Worm (Caenorhabditis elegans): ENCODE data around the gene ZC84.1.

The ZC84.1 gene

ce11 chrIII:9228722-9229121 lies 22.6 kb upstream of the ZC84.1 start, which contains the start of gene rnr-1:
rnr-1 (minus strand) TSS chrIII:9228798.
- TF ChIP-seq F49E8.2 (tag; optimal IDR thresholded peaks at IDR 0.05; ENCODE audit: borderline replicate concordance), result peak; percentile 39
- TF ChIP-seq aha-1 (tag), result peak; percentile 59
- peak; percentile 45; the same call in 1 of the 2 replicates for TF ChIP-seq lin-38 (GFP tag; IDR thresholded peaks at IDR 0.05)
- TF ChIP-seq lsy-2 (tag; optimal IDR thresholded peaks at IDR 0.05), result peak in 1 of 2 experiments; percentile 59
- TF ChIP-seq nhr-10 (tag; optimal IDR thresholded peaks at IDR 0.05), result no peak

DNA sequence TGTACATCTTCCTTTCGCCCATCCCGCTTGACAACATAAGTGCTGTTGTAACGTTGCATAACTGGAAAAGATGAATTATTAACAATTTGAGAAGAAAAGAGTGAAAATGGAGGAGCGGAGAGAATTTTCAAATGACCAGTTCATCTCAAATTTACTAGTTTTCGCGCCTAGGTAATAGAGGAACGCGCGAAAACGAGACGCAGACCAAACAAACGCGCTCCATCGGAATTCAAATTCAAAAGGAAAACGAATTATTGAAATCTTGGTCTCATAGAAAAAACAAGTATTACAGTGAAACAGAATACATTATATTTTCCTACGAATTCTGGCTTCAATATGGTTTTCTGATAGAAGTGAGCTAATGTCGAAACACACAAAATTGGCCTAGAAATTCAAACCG lies 22.1 kb upstream of the ZC84.1 start:
- TF ChIP-seq rbr-2 (tag; optimal IDR thresholded peaks at IDR 0.05) (no peak), daf-16 (GFP tag; optimal IDR thresholded peaks at IDR 0.05) (no peak), daf-16 (tag; optimal IDR thresholded peaks at IDR 0.05) (peak; percentile 23), mes-2 (tag; optimal IDR thresholded peaks at IDR 0.05; ENCODE audit: poor library complexity, severe bottlenecking) (peak; percentile 39), ceh-62 (tag; optimal IDR thresholded peaks at IDR 0.05) (no peak), dpl-1 (GFP tag; optimal IDR thresholded peaks at IDR 0.05) (peak; percentile 87), lsy-2 (tag; optimal IDR thresholded peaks at IDR 0.05) (peak in 1 of 2 experiments; percentile 66), mep-1 (tag; optimal IDR thresholded peaks at IDR 0.05) (peak; percentile 41), lin-38 (GFP tag; IDR thresholded peaks at IDR 0.05) (peak; percentile 76), lin-15B (tag; optimal IDR thresholded peaks at IDR 0.05) (no peak), hlh-11 (tag; optimal IDR thresholded peaks at IDR 0.05) (peak; percentile 30), ama-1 (optimal IDR thresholded peaks at IDR 0.05) (no peak), dve-1 (tag; optimal IDR thresholded peaks at IDR 0.05; ENCODE audit: insufficient read depth) (peak; percentile 4), hlh-30 (tag; optimal IDR thresholded peaks at IDR 0.05; ENCODE audit: insufficient read depth) (peak; percentile 35), unc-62 (GFP tag; optimal IDR thresholded peaks at IDR 0.05 in 1 of 2) (peak in 1 of 2 experiments; percentile 41), unc-62 (tag; optimal IDR thresholded peaks at IDR 0.05) (no peak), zfp-3 (GFP tag; conservative IDR thresholded peaks at IDR 0.05) (no peak), skn-1 (tag; optimal IDR thresholded peaks at IDR 0.05) (no peak)

- TF ChIP-seq arid-1 (GFP tag; conservative IDR thresholded peaks at IDR 0.05) (no peak), gei-8 (GFP tag; optimal IDR thresholded peaks at IDR 0.05) (no peak), mep-1 (tag; optimal IDR thresholded peaks at IDR 0.05) (no peak), hif-1 (tag; optimal IDR thresholded peaks at IDR 0.05) (no peak), snpc-1.2 (GFP tag; IDR thresholded peaks at IDR 0.05) (no peak), aha-1 (tag) (no peak), cey-2 (tag; optimal IDR thresholded peaks at IDR 0.05; ENCODE audit: borderline replicate concordance, insufficient read depth) (no peak), zfp-2 (tag; optimal IDR thresholded peaks at IDR 0.05) (no peak), dve-1 (tag; optimal IDR thresholded peaks at IDR 0.05; ENCODE audit: insufficient read depth) (no peak), duxl-1 (tag; optimal IDR thresholded peaks at IDR 0.05; ENCODE audit: poor library complexity) (no peak), lin-1 (GFP tag; IDR thresholded peaks at IDR 0.05) (no peak), daf-8 (GFP tag; IDR thresholded peaks at IDR 0.05) (no peak)
These were observed 18.9 kb upstream of the ZC84.1 start for ce11 chrIII:9224986-9225385.

ce11 chrIII:9215367-9215766 lies 9.3 kb upstream of the ZC84.1 start, which contains the start of gene npr-29:
npr-29 (minus strand) TSS chrIII:9215467.
- no peak for TF ChIP-seq mep-1 (tag; optimal IDR thresholded peaks at IDR 0.05)
- TF ChIP-seq rbr-2 (tag; optimal IDR thresholded peaks at IDR 0.05), result no peak
- no peak for TF ChIP-seq daf-8 (GFP tag; IDR thresholded peaks at IDR 0.05)
- no peak for TF ChIP-seq madf-9 (GFP tag; conservative IDR thresholded peaks at IDR 0.05)
- TF ChIP-seq nhr-41 (GFP tag; IDR thresholded peaks at IDR 0.05), result no peak
- no peak for TF ChIP-seq nhr-77 (tag; optimal IDR thresholded peaks at IDR 0.05)
- no peak for TF ChIP-seq dmd-9 (GFP tag; IDR thresholded peaks at IDR 0.05)
- no peak for TF ChIP-seq ztf-11 (tag; optimal IDR thresholded peaks at IDR 0.05)
- TF ChIP-seq hmg-1.1 (GFP tag; IDR thresholded peaks at IDR 0.05), result no peak
- no peak for TF ChIP-seq snpc-4 (tag; optimal IDR thresholded peaks at IDR 0.05)
- TF ChIP-seq lin-1 (GFP tag; IDR thresholded peaks at IDR 0.05), result no peak
- TF ChIP-seq ZK546.5 (tag; optimal IDR thresholded peaks at IDR 0.05), result no peak
- no peak for TF ChIP-seq nhr-42 (GFP tag; IDR thresholded peaks at IDR 0.05)
- TF ChIP-seq nhr-76 (tag; optimal IDR thresholded peaks at IDR 0.05), result no peak
- TF ChIP-seq saeg-2 (GFP tag; IDR thresholded peaks at IDR 0.05), result no peak
- TF ChIP-seq T26A8.4 (GFP tag; IDR thresholded peaks at IDR 0.05), result no peak
- TF ChIP-seq duxl-1 (tag; optimal IDR thresholded peaks at IDR 0.05; ENCODE audit: poor library complexity), result no peak
- TF ChIP-seq T20F7.1 (GFP tag; optimal IDR thresholded peaks at IDR 0.05), result no peak
- TF ChIP-seq ama-1 (optimal IDR thresholded peaks at IDR 0.05), result no peak

Measured in whole organism, L4 larva.